Worm (Caenorhabditis elegans) whole organism, early embryonic: ENCODE data around the gene ift-43.

ENCODE experiments used
- ama-1 ChIP-seq: fragments of 150-350 bp; optimal IDR thresholded peaks from 2 replicates; lab custom pipeline; 2014
- ceh-36 ChIP-seq: sonication (generic microtip); optimal IDR thresholded peaks from 2 replicates; lab custom pipeline; 2016; ENCODE audit warnings: missing genetic modification characterization, inconsistent platforms, missing compliant biosample characterization
- hmbx-1 ChIP-seq: sonication (generic microtip); optimal IDR thresholded peaks from 2 replicates; lab custom pipeline; 2016; ENCODE audit warnings: mild to moderate bottlenecking, missing genetic modification characterization, missing compliant biosample characterization
- sea-1 ChIP-seq: fragments of 200-800 bp; sonication (Bioruptor generic); conservative IDR thresholded peaks from 2 replicates; pipeline ENCODE4 v1.3.6; 2022; ENCODE audit warnings: missing genetic modification characterization, missing compliant biosample characterization
- tbx-37 ChIP-seq: fragments of 200-800 bp; sonication (Bioruptor generic); conservative IDR thresholded peaks from 2 replicates; pipeline ENCODE4 v1.3.6; 2022; ENCODE audit warnings: missing genetic modification reagents, missing genetic modification characterization, missing compliant biosample characterization
- tra-4 ChIP-seq: sonication (generic microtip); optimal IDR thresholded peaks from 2 replicates; lab custom pipeline; 2017; ENCODE audit warnings: missing genetic modification characterization, missing compliant biosample characterization

ce11 chrII:5698254-5698653 is 37.7 kb upstream of the ift-43 start:
- TF ChIP-seq tbx-37 (GFP tag; lab: Robert Waterston, UW) (no peak), sea-1 (GFP tag; lab: Robert Waterston, UW) (no peak), ama-1 (lab: Kevin White, UChicago) (no peak), ceh-36 (tag; lab: Kevin White, UChicago) (no peak), tra-4 (tag; lab: Kevin White, UChicago) (no peak), hmbx-1 (tag; lab: Kevin White, UChicago) (no peak)
